Fruit fly (Drosophila melanogaster): Measurements from ENCODE around the gene Ssdp.
A peak's percentile ranks its signal among the peaks of the same experiment; 100 is the strongest.

Gene Ssdp

dm6 chr3R:18215900-18216299, 16.5 kb upstream of the Ssdp start, which contains the start of gene CG14314:
CG14314 (plus strand) TSS chr3R:18216142.
- TF ChIP-seq pzg (GFP tag; optimal IDR thresholded peaks at IDR 0.05): peak; percentile 1
- peak; percentile 95 for TF ChIP-seq Ets65A (GFP tag)
- no peak for TF ChIP-seq CG17612 (GFP tag; IDR thresholded peaks at IDR 0.05)
- no peak for TF ChIP-seq CG6854 (GFP tag; optimal IDR thresholded peaks at IDR 0.05)
- TF ChIP-seq Fer2 (tag; optimal IDR thresholded peaks at IDR 0.05): no peak
- TF ChIP-seq unc-4 (GFP tag; IDR thresholded peaks at IDR 0.05; ENCODE audit: partially characterized antibody): peak; percentile 16; the same call in 1 of the 2 replicates
- TF ChIP-seq E2f2 (GFP tag; IDR thresholded peaks at IDR 0.05): peak; percentile 14
- TF ChIP-seq CG3847 (GFP tag; IDR thresholded peaks at IDR 0.05): no peak
- no peak for TF ChIP-seq HLH54F (GFP tag; optimal IDR thresholded peaks at IDR 0.05)
- no peak for TF ChIP-seq crp (GFP tag; optimal IDR thresholded peaks at IDR 0.05)
- no peak for TF ChIP-seq aop (GFP tag; IDR thresholded peaks at IDR 0.05)
- no peak for TF ChIP-seq CG11695 (GFP tag; IDR thresholded peaks at IDR 0.05)
- 0 out of 2 replicates have a peak, but pooled peaks have one; percentile 12 for TF ChIP-seq ara (GFP tag; IDR thresholded peaks at IDR 0.05)
- no peak for TF ChIP-seq CG10209 (GFP tag; optimal IDR thresholded peaks at IDR 0.05)
- no peak for TF ChIP-seq CG32772 (GFP tag; IDR thresholded peaks at IDR 0.05)
- TF ChIP-seq CG3995 (GFP tag; optimal IDR thresholded peaks at IDR 0.05): no peak
- TF ChIP-seq CG32532 (GFP tag; IDR thresholded peaks at IDR 0.05): no peak
- peak; percentile 93 for TF ChIP-seq onecut (GFP tag; IDR thresholded peaks at IDR 0.05)
- TF ChIP-seq CG12391 (tag; optimal IDR thresholded peaks at IDR 0.05): no peak
- peak; percentile 67; the same call in 1 of the 2 replicates for TF ChIP-seq amos (GFP tag; IDR thresholded peaks at IDR 0.05; ENCODE audit: partially characterized antibody)
- TF ChIP-seq MESR4 (GFP tag; optimal IDR thresholded peaks at IDR 0.05): peak; percentile 10
- peak; percentile 39; the same call in 1 of the 2 replicates for TF ChIP-seq inv (GFP tag; IDR thresholded peaks at IDR 0.05; ENCODE audit: partially characterized antibody)
- peak; percentile 36 for TF ChIP-seq Dp (GFP tag; optimal IDR thresholded peaks at IDR 0.05)
- no peak for TF ChIP-seq Six4 (GFP tag; optimal IDR thresholded peaks at IDR 0.05)
- TF ChIP-seq grn (GFP tag; optimal IDR thresholded peaks at IDR 0.05): no peak
- no peak for TF ChIP-seq TFAM (GFP tag; optimal IDR thresholded peaks at IDR 0.05)
- no peak for TF ChIP-seq dmrt11E (tag; optimal IDR thresholded peaks at IDR 0.05)
- no peak for TF ChIP-seq wor (GFP tag; IDR thresholded peaks at IDR 0.05)
- no peak for TF ChIP-seq ap (GFP tag; IDR thresholded peaks at IDR 0.05)
- peak; percentile 56; the same call in 1 of the 2 replicates for TF ChIP-seq Bgb (GFP tag; IDR thresholded peaks at IDR 0.05; ENCODE audit: partially characterized antibody)
- TF ChIP-seq Tbp (GFP tag; optimal IDR thresholded peaks at IDR 0.05): no peak
- no peak for TF ChIP-seq HLHmδ (GFP tag; optimal IDR thresholded peaks at IDR 0.05)
- no peak for TF ChIP-seq CG7928 (GFP tag; optimal IDR thresholded peaks at IDR 0.05)
- TF ChIP-seq CG8290 (GFP tag; optimal IDR thresholded peaks at IDR 0.05): no peak
- no peak for TF ChIP-seq CG8290 (tag; optimal IDR thresholded peaks at IDR 0.05)
- no peak for TF ChIP-seq CG4854 (GFP tag; optimal IDR thresholded peaks at IDR 0.05)
- TF ChIP-seq CG6765 (GFP tag; optimal IDR thresholded peaks at IDR 0.05): no peak
- TF ChIP-seq dimm (GFP tag; IDR thresholded peaks at IDR 0.05): no peak
- no peak for TF ChIP-seq CG8924 (tag; optimal IDR thresholded peaks at IDR 0.05)
- TF ChIP-seq HLH3B (GFP tag; IDR thresholded peaks at IDR 0.05): no peak
- TF ChIP-seq ems (GFP tag; optimal IDR thresholded peaks at IDR 0.05): no peak
- no peak for TF ChIP-seq CG8478 (optimal IDR thresholded peaks at IDR 0.05)
- no peak for TF ChIP-seq NfI (GFP tag; optimal IDR thresholded peaks at IDR 0.05)
- no peak for TF ChIP-seq CG1602 (GFP tag; optimal IDR thresholded peaks at IDR 0.05)
- TF ChIP-seq Lim3 (GFP tag; IDR thresholded peaks at IDR 0.05): no peak
- TF ChIP-seq tx (GFP tag; optimal IDR thresholded peaks at IDR 0.05): no peak
- no peak for TF ChIP-seq Hsf (GFP tag; optimal IDR thresholded peaks at IDR 0.05)
- TF ChIP-seq jumu (GFP tag; optimal IDR thresholded peaks at IDR 0.05): no peak
- no peak for TF ChIP-seq CG2129 (GFP tag; IDR thresholded peaks at IDR 0.05; ENCODE audit: partially characterized antibody)
- no peak for TF ChIP-seq CG15696 (tag; optimal IDR thresholded peaks at IDR 0.05)
- TF ChIP-seq sqz (GFP tag; optimal IDR thresholded peaks at IDR 0.05): no peak
- no peak for TF ChIP-seq gem (tag; optimal IDR thresholded peaks at IDR 0.05)

All from whole organism, embryonic.